Worm (Caenorhabditis elegans): ENCODE results near the gene ZK686.2.

DNA sequence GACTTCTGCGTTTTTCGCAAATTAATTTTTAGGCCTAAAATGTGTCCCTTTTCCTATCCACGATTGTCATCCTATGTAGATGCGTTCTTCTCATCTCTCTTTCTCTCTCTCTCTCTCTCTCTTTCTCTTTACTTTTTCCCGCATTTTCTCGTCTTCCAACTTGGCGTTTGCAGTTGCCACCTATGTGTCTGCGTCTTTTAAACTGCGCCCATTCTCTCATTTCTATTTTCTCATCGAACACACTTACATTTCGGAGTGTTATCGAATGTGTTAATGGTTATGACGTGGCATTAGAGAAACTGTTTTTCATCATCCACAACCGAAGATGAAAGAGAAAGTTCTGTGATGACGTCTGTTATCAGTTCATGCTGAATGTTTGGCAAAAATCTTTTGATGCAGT lies 37.4 kb downstream of the ZK686.2 start:
- TF ChIP-seq gmeb-2 (tag; optimal IDR thresholded peaks at IDR 0.05) (no peak), syd-9 (tag; optimal IDR thresholded peaks at IDR 0.05) (no peak), nhr-232 (tag; optimal IDR thresholded peaks at IDR 0.05) (no peak), zip-5 (tag; optimal IDR thresholded peaks at IDR 0.05) (no peak), ceh-18 (tag; optimal IDR thresholded peaks at IDR 0.05) (no peak), pat-9 (tag; optimal IDR thresholded peaks at IDR 0.05) (no peak), hlh-13 (GFP tag; optimal IDR thresholded peaks at IDR 0.05) (no peak), fkh-10 (GFP tag; optimal IDR thresholded peaks at IDR 0.05) (no peak), nhr-11 (tag; optimal IDR thresholded peaks at IDR 0.05) (no peak), rnt-1 (tag; optimal IDR thresholded peaks at IDR 0.05) (peak; percentile 13), ceh-14 (tag; optimal IDR thresholded peaks at IDR 0.05) (no peak), odd-2 (tag; optimal IDR thresholded peaks at IDR 0.05) (no peak), tbx-7 (tag; optimal IDR thresholded peaks at IDR 0.05) (no peak)

Data from whole organism, late embryonic.